Worm (Caenorhabditis elegans): ENCODE data around the gene T05G5.1.

The T05G5.1 gene

DNA sequence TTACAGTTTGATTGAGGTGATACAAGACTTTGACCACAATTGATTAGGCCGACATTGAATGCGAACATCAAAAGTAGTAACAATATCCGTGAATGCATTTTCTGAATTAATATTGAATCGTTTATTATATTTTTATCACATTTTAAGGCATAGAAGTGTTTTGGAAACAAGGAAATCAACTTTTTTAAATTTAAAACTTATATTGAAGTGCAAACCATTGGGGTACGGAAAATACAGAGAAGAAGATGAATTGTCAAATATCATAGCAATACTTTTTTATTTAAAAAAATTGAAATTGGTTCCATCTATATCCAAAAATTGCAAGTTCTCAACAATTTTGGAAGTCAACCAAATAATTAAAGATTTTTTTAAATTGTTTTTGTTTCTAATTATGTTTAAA lies at the start of gene T05G5.1:
T05G5.1 (minus strand) TSS at position 101 of the 400 bp plus-strand sequence.
- no peak for TF ChIP-seq him-1 (tag; optimal IDR thresholded peaks at IDR 0.05)
- no peak for TF ChIP-seq W03F9.2 (tag; optimal IDR thresholded peaks at IDR 0.05)
- no peak for TF ChIP-seq dao-5 (tag; optimal IDR thresholded peaks at IDR 0.05)

DNA sequence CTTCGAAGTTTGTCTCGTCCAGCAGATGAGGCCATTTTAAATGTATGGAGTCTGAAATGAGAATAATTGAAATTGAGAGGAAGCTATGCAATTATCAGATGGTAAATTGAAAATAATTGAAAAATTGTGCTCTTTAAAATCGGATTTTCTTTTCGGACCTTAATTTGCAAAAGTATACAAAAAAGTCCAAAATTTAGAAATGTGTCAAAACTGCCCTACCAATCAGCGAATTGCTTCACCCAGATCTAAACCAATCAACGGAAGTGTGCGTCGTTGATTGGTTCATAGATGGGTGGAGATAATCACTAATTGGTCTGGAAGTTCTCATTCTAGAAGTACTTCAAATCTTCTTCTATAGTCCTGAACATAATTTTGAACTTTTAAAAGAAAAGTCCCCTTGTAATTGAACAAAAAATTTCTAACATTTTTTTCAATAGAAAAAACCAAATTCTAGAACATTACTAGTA lies 46.5 kb upstream of the T05G5.1 start, which contains the start of gene R10E11.5:
R10E11.5 (minus strand) TSS at position 51 of the 467 bp plus-strand sequence.
- TF ChIP-seq dao-5 (tag; optimal IDR thresholded peaks at IDR 0.05) (no peak), him-1 (tag; optimal IDR thresholded peaks at IDR 0.05) (no peak), W03F9.2 (tag; optimal IDR thresholded peaks at IDR 0.05) (no peak)

DNA sequence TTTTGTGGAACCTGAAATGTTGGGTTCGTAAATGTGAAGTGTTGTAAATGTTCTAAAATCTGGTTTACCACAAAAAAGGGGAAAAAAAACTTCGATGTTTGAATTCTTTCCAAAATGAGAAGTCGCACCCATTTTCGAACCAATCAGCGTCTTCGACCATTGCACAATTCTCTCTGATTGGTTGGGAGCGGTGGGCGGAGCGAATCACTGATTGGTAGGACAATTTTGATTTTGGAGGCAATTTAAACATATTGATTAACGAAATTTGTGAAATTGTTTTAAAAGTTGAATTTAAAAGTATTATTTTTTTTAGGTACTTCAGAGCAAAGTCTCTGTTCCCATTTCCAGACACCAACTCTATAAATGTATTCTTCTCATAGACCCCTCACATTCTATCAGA lies 45.9 kb upstream of the T05G5.1 start:
- no peak for TF ChIP-seq dao-5 (tag; optimal IDR thresholded peaks at IDR 0.05)

DNA sequence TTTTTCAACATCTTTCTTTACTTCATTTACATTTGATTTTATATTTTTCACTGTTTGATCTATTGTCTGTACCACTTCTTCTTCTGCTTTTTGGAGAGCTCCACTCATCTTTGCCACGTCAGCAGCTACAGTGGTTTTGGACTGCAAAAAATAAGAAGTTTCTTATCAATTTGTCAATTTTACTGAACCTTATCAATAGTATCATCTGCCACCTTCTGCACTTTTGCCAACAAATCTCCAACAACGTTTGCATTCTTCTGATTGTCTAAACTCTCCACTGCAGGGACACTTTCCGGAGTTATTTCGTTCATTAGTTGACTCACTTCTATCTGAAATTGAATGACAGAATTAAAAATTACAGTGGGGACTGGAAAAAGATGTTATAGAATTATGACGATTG lies 43.6 kb upstream of the T05G5.1 start:
- no peak for TF ChIP-seq W03F9.2 (tag; optimal IDR thresholded peaks at IDR 0.05)
- no peak for TF ChIP-seq dao-5 (tag; optimal IDR thresholded peaks at IDR 0.05)

DNA sequence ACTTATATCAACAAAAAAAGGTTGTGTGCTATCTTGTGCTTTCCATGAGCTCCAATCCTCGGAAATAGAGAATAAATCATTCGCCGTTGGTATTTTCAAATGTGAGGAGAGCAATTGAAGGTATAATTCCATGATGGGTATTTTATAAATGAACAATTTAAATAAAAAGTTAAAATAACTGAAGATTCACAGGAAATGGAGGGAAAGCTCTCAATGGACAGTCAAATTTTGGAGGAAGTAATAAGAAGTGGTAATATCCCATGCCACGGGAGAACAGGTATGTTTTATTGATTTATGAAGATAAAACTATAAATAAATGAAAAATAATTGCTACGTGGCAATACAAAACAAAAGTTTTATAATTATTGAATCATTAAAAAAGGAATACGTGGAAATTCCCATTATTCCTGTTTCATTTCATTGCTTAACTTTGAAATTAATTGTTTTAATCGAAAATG lies 40.0 kb upstream of the T05G5.1 start:
- TF ChIP-seq dao-5 (tag; optimal IDR thresholded peaks at IDR 0.05) = no peak
- TF ChIP-seq W03F9.2 (tag; optimal IDR thresholded peaks at IDR 0.05) = no peak
- TF ChIP-seq him-1 (tag; optimal IDR thresholded peaks at IDR 0.05) = no peak

DNA sequence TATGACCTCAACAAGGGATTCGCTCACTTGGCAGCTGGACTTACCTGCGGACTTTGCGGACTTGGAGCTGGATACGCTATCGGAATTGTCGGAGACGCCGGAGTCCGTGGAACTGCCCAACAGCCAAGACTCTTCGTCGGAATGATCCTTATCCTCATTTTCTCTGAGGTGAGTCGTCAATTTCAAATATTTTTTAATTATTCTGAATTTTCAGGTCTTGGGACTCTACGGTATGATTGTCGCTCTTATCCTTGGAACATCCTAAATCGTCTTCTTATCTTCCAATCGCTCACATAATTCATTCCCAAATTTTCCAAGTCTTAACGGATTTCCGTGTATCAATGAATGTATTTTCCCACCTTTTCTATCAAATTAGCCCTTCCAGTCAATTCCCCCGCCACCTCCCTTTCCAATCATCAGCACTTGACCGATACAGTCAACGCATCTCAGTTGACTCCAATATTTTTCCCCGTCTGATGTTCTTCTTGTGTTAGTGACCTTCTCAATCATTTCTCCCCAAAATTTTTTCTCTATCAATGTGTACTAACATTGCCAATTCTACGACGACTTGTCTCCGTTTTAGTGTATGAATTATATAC lies 39.4 kb upstream of the T05G5.1 start, which contains the start of gene R10E11.6:
R10E11.6 (plus strand) TSS at position 524 of the 599 bp plus-strand sequence.
- TF ChIP-seq him-1 (tag; optimal IDR thresholded peaks at IDR 0.05) = no peak

DNA sequence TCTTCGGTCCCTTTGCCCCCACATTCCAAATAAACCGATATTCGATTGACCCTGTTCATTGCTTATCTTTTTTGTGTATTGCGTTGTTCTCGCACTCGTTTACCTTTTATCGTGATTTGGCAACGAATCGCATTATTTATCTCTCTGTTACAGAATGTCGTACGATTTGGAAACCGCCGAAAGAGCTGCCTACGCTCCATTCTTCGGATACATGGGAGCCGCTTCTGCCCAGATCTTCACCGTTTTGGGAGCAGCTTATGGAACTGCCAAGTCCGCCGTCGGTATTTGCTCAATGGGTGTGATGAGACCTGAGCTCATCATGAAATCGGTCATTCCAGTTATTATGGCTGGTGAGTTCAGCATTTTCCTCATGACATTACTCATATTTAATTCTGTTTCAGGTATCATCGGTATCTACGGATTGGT lies 38.9 kb upstream of the T05G5.1 start, which contains the start of gene vha-2:
vha-2 (plus strand) TSS at position 154 of the 426 bp plus-strand sequence.
- TF ChIP-seq him-1 (tag; optimal IDR thresholded peaks at IDR 0.05) (no peak), dao-5 (tag; optimal IDR thresholded peaks at IDR 0.05) (no peak), W03F9.2 (tag; optimal IDR thresholded peaks at IDR 0.05) (no peak)

DNA sequence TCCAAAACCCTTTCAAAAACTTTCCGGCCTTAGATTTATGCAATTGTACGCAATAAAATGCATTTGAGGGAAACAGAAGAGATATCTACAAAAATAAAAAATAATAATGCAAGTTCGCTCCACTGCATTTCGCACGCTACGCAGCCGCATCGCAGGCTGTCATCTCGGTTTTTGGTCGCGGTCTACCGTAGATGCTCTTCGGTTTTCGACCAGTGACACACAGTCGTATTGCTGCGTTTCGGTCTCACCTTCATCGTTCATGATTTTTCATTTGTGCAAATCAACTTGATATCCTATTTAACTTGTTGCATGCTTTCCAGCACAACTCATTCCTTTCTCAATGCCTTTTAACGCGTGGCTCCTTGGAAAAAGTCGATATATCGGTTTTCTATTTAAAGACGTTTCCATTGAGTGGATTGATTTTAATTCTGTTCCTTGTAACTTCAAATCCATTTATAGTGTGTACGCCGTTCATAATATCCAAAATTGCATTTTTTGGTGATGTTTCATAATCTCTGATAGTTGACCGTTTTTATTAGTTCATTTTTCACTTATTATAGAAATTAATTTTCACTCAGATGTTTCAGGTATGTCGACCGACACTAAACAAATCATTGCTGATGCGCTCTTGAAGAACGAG lies 37.6 kb upstream of the T05G5.1 start, which contains the start of gene vha-1:
vha-1 (plus strand) TSS at position 590 of the 640 bp plus-strand sequence.
- TF ChIP-seq dao-5 (tag; optimal IDR thresholded peaks at IDR 0.05) = no peak
- TF ChIP-seq him-1 (tag; optimal IDR thresholded peaks at IDR 0.05) = peak; percentile 63
- TF ChIP-seq W03F9.2 (tag; optimal IDR thresholded peaks at IDR 0.05) = peak; percentile 87

DNA sequence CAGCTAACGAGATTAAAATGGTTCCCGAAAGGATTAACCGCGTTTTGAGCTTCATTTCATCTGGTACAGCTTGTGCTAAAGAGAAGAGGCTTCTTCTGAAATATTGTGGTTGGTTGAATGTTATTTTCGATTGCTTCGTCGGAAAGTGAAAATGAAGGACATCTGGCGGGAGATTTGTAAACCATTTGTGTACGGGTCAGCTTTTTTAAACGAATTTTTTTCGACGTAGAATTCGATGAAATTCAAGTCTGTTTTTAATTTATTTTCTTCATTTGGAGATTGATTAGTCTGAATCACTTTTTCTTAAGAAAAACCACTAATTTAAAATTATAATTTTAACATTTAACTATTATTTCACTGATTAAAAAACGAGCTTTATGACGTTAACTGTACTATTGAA lies 37.1 kb upstream of the T05G5.1 start, which contains the start of gene sqv-3:
sqv-3 (minus strand) TSS at position 101 of the 400 bp plus-strand sequence.
- TF ChIP-seq dao-5 (tag; optimal IDR thresholded peaks at IDR 0.05) (no peak), him-1 (tag; optimal IDR thresholded peaks at IDR 0.05) (no peak), W03F9.2 (tag; optimal IDR thresholded peaks at IDR 0.05) (no peak)

DNA sequence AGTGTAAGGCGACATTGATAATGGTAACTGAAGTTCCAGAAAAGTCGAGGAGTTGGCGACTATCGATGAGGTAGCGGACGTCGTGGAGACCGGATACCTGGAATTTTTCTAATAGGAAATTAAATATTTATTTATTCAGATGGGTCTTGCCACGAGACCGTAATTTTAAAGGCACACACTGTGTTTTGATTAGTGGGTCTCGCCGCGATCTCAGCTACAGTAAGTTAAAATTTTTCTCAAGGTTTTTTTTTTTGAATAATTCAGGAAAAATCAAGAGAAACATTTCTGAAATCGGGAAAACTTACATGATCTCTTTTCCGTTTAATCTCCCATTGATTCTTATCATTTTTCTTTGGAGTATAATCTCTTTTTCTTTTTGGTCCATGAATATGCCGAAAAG lies 35.9 kb upstream of the T05G5.1 start:
- TF ChIP-seq him-1 (tag; optimal IDR thresholded peaks at IDR 0.05) (no peak), W03F9.2 (tag; optimal IDR thresholded peaks at IDR 0.05) (no peak), dao-5 (tag; optimal IDR thresholded peaks at IDR 0.05) (no peak)

DNA sequence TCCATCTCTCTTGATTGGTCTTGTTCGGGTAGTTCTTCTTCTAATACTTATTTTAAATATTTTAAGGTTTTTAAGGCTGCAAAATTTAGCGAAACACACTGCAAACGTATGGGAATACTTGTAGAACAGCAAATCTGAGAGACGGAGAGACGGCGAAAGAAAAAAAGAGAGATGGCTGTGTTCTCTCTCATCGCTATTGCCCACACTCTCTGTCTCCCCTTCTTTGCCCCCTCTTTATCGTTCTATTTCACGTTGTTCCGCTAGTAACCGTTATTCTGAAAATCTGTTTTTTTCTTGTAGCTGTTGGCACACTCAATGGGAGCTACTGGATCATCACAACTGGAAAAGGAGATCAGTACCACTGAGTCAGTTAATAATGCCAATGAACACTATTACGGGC lies 33.2 kb upstream of the T05G5.1 start, which contains the start of gene usp-46:
usp-46 (plus strand) TSS at position 301 of the 400 bp plus-strand sequence.
- TF ChIP-seq W03F9.2 (tag; optimal IDR thresholded peaks at IDR 0.05) (no peak), dao-5 (tag; optimal IDR thresholded peaks at IDR 0.05) (no peak), him-1 (tag; optimal IDR thresholded peaks at IDR 0.05) (no peak)

DNA sequence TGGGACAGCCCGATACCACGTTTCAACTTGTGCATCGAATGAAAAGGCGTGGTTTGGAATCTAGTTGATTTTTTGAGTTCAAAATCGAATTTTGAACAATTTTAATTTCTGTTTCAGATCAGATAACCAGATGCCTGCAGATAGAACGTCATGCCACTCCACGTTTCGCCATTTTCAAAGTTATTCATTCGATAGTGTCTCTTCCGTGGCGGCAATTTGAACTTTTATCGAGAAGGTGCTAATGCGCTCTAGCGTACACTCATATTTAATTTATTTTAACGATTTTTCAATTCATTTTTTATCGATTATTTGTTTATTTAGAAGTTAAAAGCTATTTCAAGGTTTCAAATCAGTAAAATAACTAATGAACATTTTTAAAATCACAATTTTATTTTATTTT lies 32.8 kb upstream of the T05G5.1 start:
- no peak for TF ChIP-seq W03F9.2 (tag; optimal IDR thresholded peaks at IDR 0.05)
- TF ChIP-seq dao-5 (tag; optimal IDR thresholded peaks at IDR 0.05) = no peak
- no peak for TF ChIP-seq him-1 (tag; optimal IDR thresholded peaks at IDR 0.05)

DNA sequence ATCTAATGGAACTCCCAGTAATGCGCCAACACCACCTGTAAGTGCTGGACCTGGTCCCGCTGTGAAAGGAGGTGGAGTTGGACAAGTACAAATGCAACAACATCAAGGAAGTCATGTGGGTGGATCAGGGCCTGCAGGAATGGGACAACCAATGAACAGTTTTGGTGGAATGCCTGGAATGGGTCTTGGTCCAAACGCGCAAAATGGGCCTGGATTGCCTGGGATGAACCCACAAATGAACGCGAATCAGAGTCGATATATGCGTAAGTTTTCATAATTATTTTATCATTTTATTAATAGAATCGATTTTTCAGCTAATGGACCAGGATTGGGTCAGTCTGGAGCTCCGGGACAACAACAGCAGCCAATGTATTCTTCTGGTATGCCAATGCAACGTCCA lies 29.3 kb upstream of the T05G5.1 start:
- no peak for TF ChIP-seq W03F9.2 (tag; optimal IDR thresholded peaks at IDR 0.05)
- no peak for TF ChIP-seq him-1 (tag; optimal IDR thresholded peaks at IDR 0.05)
- TF ChIP-seq dao-5 (tag; optimal IDR thresholded peaks at IDR 0.05) = no peak

DNA sequence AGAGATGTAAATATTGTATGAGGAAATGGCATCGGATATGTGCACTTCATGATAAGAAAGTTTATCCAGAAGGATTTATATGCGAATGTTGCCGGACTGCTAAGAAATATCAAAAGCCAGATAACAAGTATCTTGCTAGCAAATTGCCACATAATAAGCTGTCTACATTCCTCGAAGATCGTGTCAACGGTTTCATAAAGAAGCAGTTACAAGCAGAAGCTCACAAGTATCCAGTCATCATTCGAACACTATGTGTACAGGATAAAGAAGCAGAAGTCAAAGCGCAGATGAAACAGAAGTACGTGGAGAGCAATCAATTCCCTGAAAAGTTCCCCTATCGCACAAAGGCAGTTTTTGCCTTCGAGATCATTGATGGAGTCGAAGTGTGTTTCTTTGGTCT lies 27.5 kb upstream of the T05G5.1 start:
- TF ChIP-seq him-1 (tag; optimal IDR thresholded peaks at IDR 0.05) (no peak), W03F9.2 (tag; optimal IDR thresholded peaks at IDR 0.05) (no peak), dao-5 (tag; optimal IDR thresholded peaks at IDR 0.05) (no peak)
